Fruit fly (Drosophila melanogaster) whole organism, embryonic: ENCODE measurements around the gene gish.
A peak's percentile ranks its signal among the peaks of the same experiment; 100 is the strongest.

Experiments used
- B-H1 ChIP-seq: fragments of 200-800 bp; sonication (Bioruptor generic); IDR thresholded peaks from 3 replicates; pipeline ENCODE4 v1.3.6; 2022; ENCODE audit warnings: missing biosample characterization, missing genetic modification characterization
- CG10321 ChIP-seq: fragments of 200-800 bp; sonication (Bioruptor generic); IDR thresholded peaks from 2 replicates; pipeline ENCODE4 v1.3.6; 2022; ENCODE audit warnings: missing biosample characterization, missing genetic modification characterization
- CG13296 ChIP-seq: fragments of 200-800 bp; sonication (Bioruptor generic); optimal IDR thresholded peaks from 3 replicates; lab custom pipeline; 2018; ENCODE audit warnings: missing biosample characterization, mild to moderate bottlenecking, missing genetic modification characterization
- CG15011 ChIP-seq: fragments of 200-800 bp; sonication (Bioruptor generic); optimal IDR thresholded peaks from 3 replicates; lab custom pipeline; 2018; ENCODE audit warnings: missing biosample characterization, mild to moderate bottlenecking, missing genetic modification characterization
- CG15479 ChIP-seq: fragments of 200-800 bp; sonication (Bioruptor generic); optimal IDR thresholded peaks from 3 replicates; lab custom pipeline; 2019; ENCODE audit warnings: missing biosample characterization, mild to moderate bottlenecking, missing genetic modification characterization, moderate library complexity
- CG17186 ChIP-seq: fragments of 200-800 bp; sonication (Bioruptor generic); optimal IDR thresholded peaks from 3 replicates; lab custom pipeline; 2017; ENCODE audit warnings: missing biosample characterization, missing genetic modification reagents, missing genetic modification characterization
- CG18262 ChIP-seq: fragments of 200-800 bp; optimal IDR thresholded peaks from 3 replicates; lab custom pipeline; 2019; ENCODE audit warnings: missing biosample characterization, mild to moderate bottlenecking, missing genetic modification characterization, moderate library complexity
- CG18619 ChIP-seq: fragments of 200-800 bp; sonication (Bioruptor generic); optimal IDR thresholded peaks from 3 replicates; lab custom pipeline; 2017; ENCODE audit warnings: missing biosample characterization, mild to moderate bottlenecking, missing genetic modification characterization
- CG31388 ChIP-seq: fragments of 200-800 bp; sonication (Bioruptor generic); optimal IDR thresholded peaks from 2 replicates; lab custom pipeline; 2016; ENCODE audit warnings: missing biosample characterization, missing genetic modification characterization
- CG32772 ChIP-seq: fragments of 200-800 bp; sonication (Bioruptor generic); IDR thresholded peaks from 2 replicates; pipeline ENCODE4 v1.3.6; 2022; ENCODE audit warnings: missing biosample characterization, missing genetic modification characterization
- CG34224 ChIP-seq: fragments of 200-800 bp; sonication (Bioruptor generic); IDR thresholded peaks from 3 replicates; pipeline ENCODE4 v1.3.6; 2022; ENCODE audit warnings: missing biosample characterization, missing genetic modification characterization; ENCODE audit not compliant: partially characterized antibody
- CG4424 ChIP-seq: fragments of 200-800 bp; sonication (Bioruptor generic); optimal IDR thresholded peaks from 3 replicates; lab custom pipeline; 2016; ENCODE audit warnings: missing biosample characterization, missing genetic modification characterization
- CG6683 ChIP-seq: fragments of 200-800 bp; sonication (Bioruptor generic); optimal IDR thresholded peaks from 2 replicates; lab custom pipeline; 2017; ENCODE audit warnings: missing biosample characterization, mild to moderate bottlenecking, missing genetic modification characterization, missing genetic modification reagents
- CG9609 ChIP-seq: fragments of 200-800 bp; sonication (Bioruptor generic); optimal IDR thresholded peaks from 3 replicates; lab custom pipeline; 2016; ENCODE audit warnings: missing biosample characterization, missing genetic modification characterization
- CG9817 ChIP-seq: fragments of 200-800 bp; sonication (Bioruptor generic); optimal IDR thresholded peaks from 2 replicates; lab custom pipeline; 2018; ENCODE audit warnings: missing biosample characterization, mild to moderate bottlenecking, missing genetic modification characterization, moderate library complexity
- E2f1 ChIP-seq: fragments of 200-800 bp; sonication (Bioruptor generic); IDR thresholded peaks from 2 replicates; pipeline ENCODE4 v1.3.6; 2022; ENCODE audit warnings: missing biosample characterization, missing genetic modification characterization
- Fer3 ChIP-seq: fragments of 200-800 bp; sonication (Bioruptor generic); optimal IDR thresholded peaks from 2 replicates; lab custom pipeline; 2018; ENCODE audit warnings: missing biosample characterization, mild to moderate bottlenecking, missing genetic modification characterization, moderate library complexity
- HHEX ChIP-seq: fragments of 200-800 bp; sonication (Bioruptor generic); optimal IDR thresholded peaks from 3 replicates; lab custom pipeline; 2017; ENCODE audit warnings: missing biosample characterization, mild to moderate bottlenecking, missing genetic modification characterization, missing genetic modification reagents
- HLH54F ChIP-seq: fragments of 200-800 bp; sonication (Bioruptor generic); optimal IDR thresholded peaks from 3 replicates; lab custom pipeline; 2016; ENCODE audit warnings: missing biosample characterization, missing genetic modification characterization
- HmgZ ChIP-seq: fragments of 200-800 bp; sonication (Bioruptor generic); optimal IDR thresholded peaks from 2 replicates; lab custom pipeline; 2018; ENCODE audit warnings: missing biosample characterization, mild to moderate bottlenecking, missing genetic modification characterization
- Hmr ChIP-seq: fragments of 200-800 bp; sonication (Bioruptor generic); optimal IDR thresholded peaks from 3 replicates; lab custom pipeline; 2017; ENCODE audit warnings: mild to moderate bottlenecking, missing biosample characterization, missing genetic modification reagents, missing genetic modification characterization
- MTF-1 ChIP-seq: fragments of 200-800 bp; sonication (Bioruptor generic); optimal IDR thresholded peaks from 2 replicates; lab custom pipeline; 2018; ENCODE audit warnings: missing biosample characterization, mild to moderate bottlenecking, missing genetic modification characterization, borderline replicate concordance
- Med ChIP-seq: fragments of 200-800 bp; sonication (Bioruptor generic); peaks from one replicate; lab custom pipeline; 2016; ENCODE audit warnings: missing biosample characterization, missing genetic modification characterization, mild to moderate bottlenecking, inconsistent platforms, moderate library complexity
- Meics ChIP-seq: fragments of 200-800 bp; sonication (Bioruptor generic); optimal IDR thresholded peaks from 2 replicates; lab custom pipeline; 2017; ENCODE audit warnings: missing biosample characterization, mild to moderate bottlenecking, missing genetic modification characterization
- Oli ChIP-seq: fragments of 200-800 bp; sonication (Bioruptor generic); optimal IDR thresholded peaks from 2 replicates; lab custom pipeline; 2018; ENCODE audit warnings: missing biosample characterization, mild to moderate bottlenecking, missing genetic modification characterization, moderate library complexity
- Optix ChIP-seq: fragments of 200-800 bp; sonication (Bioruptor generic); IDR thresholded peaks from 3 replicates; pipeline ENCODE4 v1.3.6; 2022; ENCODE audit warnings: missing biosample characterization, missing genetic modification characterization
- Ptx1 ChIP-seq: fragments of 200-800 bp; sonication (Bioruptor generic); IDR thresholded peaks from 2 replicates; pipeline ENCODE4 v1.3.6; 2022; ENCODE audit warnings: missing biosample characterization, missing genetic modification characterization
- Ravus ChIP-seq: fragments of 200-800 bp; sonication (Bioruptor generic); IDR thresholded peaks from 2 replicates; pipeline ENCODE4 v1.3.6; 2022; ENCODE audit warnings: missing biosample characterization, missing genetic modification characterization
- YL-1 ChIP-seq: fragments of 200-800 bp; sonication (Bioruptor generic); optimal IDR thresholded peaks from 3 replicates; lab custom pipeline; 2017; ENCODE audit warnings: missing biosample characterization, mild to moderate bottlenecking, missing genetic modification characterization
- al ChIP-seq: fragments of 200-800 bp; sonication (Bioruptor generic); IDR thresholded peaks from 2 replicates; pipeline ENCODE4 v1.3.6; 2022; ENCODE audit warnings: missing biosample characterization, missing genetic modification characterization
- ap ChIP-seq: fragments of 200-800 bp; sonication (Bioruptor generic); IDR thresholded peaks from 2 replicates; pipeline ENCODE4 v1.3.6; 2022; ENCODE audit warnings: missing biosample characterization, missing genetic modification characterization
- br ChIP-seq: fragments of >200 bp; optimal IDR thresholded peaks from 2 replicates; lab custom pipeline; 2017
- chif ChIP-seq, 2 experiments: fragments of 200-800 bp; sonication (Bioruptor generic); optimal IDR thresholded peaks; 3 replicates each; lab custom pipeline; 2016; ENCODE audit warnings: missing biosample characterization in 2 of 2, missing genetic modification characterization in 2 of 2
- chinmo ChIP-seq: fragments of 200-800 bp; sonication (Bioruptor generic); IDR thresholded peaks from 4 replicates; pipeline ENCODE4 v1.3.6; 2022; ENCODE audit warnings: missing biosample characterization, missing genetic modification characterization; ENCODE audit not compliant: partially characterized antibody
- dm ChIP-seq: fragments of 200-800 bp; sonication (Bioruptor generic); optimal IDR thresholded peaks from 3 replicates; lab custom pipeline; 2016; ENCODE audit warnings: missing biosample characterization, missing genetic modification characterization
- fd3F ChIP-seq: fragments of 200-800 bp; sonication (Bioruptor generic); optimal IDR thresholded peaks from 2 replicates; lab custom pipeline; 2018; ENCODE audit warnings: missing biosample characterization, mild to moderate bottlenecking, missing genetic modification characterization, moderate library complexity
- gem ChIP-seq: fragments of 200-800 bp; sonication (Bioruptor generic); optimal IDR thresholded peaks from 2 replicates; lab custom pipeline; 2019; ENCODE audit warnings: missing biosample characterization, mild to moderate bottlenecking, missing genetic modification characterization, moderate library complexity
- grau ChIP-seq: fragments of 200-800 bp; optimal IDR thresholded peaks from 3 replicates; lab custom pipeline; 2019; ENCODE audit warnings: missing biosample characterization, mild to moderate bottlenecking, missing genetic modification characterization, moderate library complexity
- hbn ChIP-seq: fragments of 200-800 bp; sonication (Bioruptor generic); IDR thresholded peaks from 2 replicates; pipeline ENCODE4 v1.3.6; 2022; ENCODE audit warnings: missing biosample characterization, missing genetic modification characterization; ENCODE audit not compliant: partially characterized antibody
- her ChIP-seq: fragments of 200-800 bp; sonication (Bioruptor generic); optimal IDR thresholded peaks from 2 replicates; lab custom pipeline; 2016; ENCODE audit warnings: missing biosample characterization, missing genetic modification characterization
- jumu ChIP-seq: fragments of 200-800 bp; sonication (Bioruptor generic); optimal IDR thresholded peaks from 3 replicates; lab custom pipeline; 2016; ENCODE audit warnings: missing biosample characterization, missing genetic modification characterization
- kni ChIP-seq: fragments of 200-800 bp; sonication (Bioruptor generic); optimal IDR thresholded peaks from 3 replicates; lab custom pipeline; 2017; ENCODE audit warnings: mild to moderate bottlenecking, missing biosample characterization, missing genetic modification reagents, missing genetic modification characterization
- lola ChIP-seq, 3 experiments: fragments of >200 bp in 2 of 3; fragments of 200-800 bp in 1 of 3; sonication (Bioruptor generic) in 1 of 3; optimal IDR thresholded peaks; 2 replicates each; lab custom pipeline; 2017 to 2019; ENCODE audit warnings: missing biosample characterization in 3 of 3, missing genetic modification characterization in 3 of 3, mild to moderate bottlenecking in 1 of 3, moderate library complexity in 1 of 3
- lov ChIP-seq, 2 experiments: fragments of 200-800 bp in 1 of 2; fragments of >200 bp in 1 of 2; sonication (Bioruptor generic) in 1 of 2; IDR thresholded peaks in 1 of 2; optimal IDR thresholded peaks in 1 of 2; 2 replicates in 1 of 2; 3 replicates in 1 of 2; pipeline versions ENCODE4 v1.3.6 to Lab custom; 2017 to 2022; ENCODE audit warnings: missing biosample characterization in 1 of 2, missing genetic modification characterization in 1 of 2
- pnt ChIP-seq: fragments of 200-800 bp; sonication (Bioruptor generic); optimal IDR thresholded peaks from 3 replicates; lab custom pipeline; 2016; ENCODE audit warnings: missing biosample characterization, missing genetic modification characterization
- pum ChIP-seq: fragments of 200-800 bp; sonication (Bioruptor generic); optimal IDR thresholded peaks from 2 replicates; lab custom pipeline; 2016; ENCODE audit warnings: missing biosample characterization, missing genetic modification characterization
- salm ChIP-seq: fragments of 200-800 bp; sonication (Bioruptor generic); optimal IDR thresholded peaks from 2 replicates; lab custom pipeline; 2018; ENCODE audit warnings: missing biosample characterization, mild to moderate bottlenecking, missing genetic modification characterization
- twi ChIP-seq: fragments of 200-800 bp; optimal IDR thresholded peaks from 2 replicates; lab custom pipeline; 2019; ENCODE audit warnings: missing biosample characterization, mild to moderate bottlenecking, missing genetic modification characterization, moderate library complexity
- vfl ChIP-seq: fragments of 200-800 bp; sonication (Bioruptor generic); optimal IDR thresholded peaks from 2 replicates; lab custom pipeline; 2016; ENCODE audit warnings: missing biosample characterization, missing genetic modification characterization

Gene gish

dm6 chr3R:16331809-16332343 lies 59.6 kb downstream of the gish start (continued):
- TF ChIP-seq CG10321 (peak; percentile 21; the same call in 1 of the 2 replicates), fd3F (GFP tag; lab: Kevin White, UChicago) (peak; percentile 52), ap (no peak), jumu (GFP tag; lab: Kevin White, UChicago) (peak; percentile 28), grau (peak; percentile 38), CG6683 (no peak), Med (GFP tag; lab: Kevin White, UChicago) (peak; percentile 96), CG31388 (GFP tag; lab: Kevin White, UChicago) (no peak), HHEX (peak; percentile 58), her (GFP tag; lab: Kevin White, UChicago) (peak; percentile 61), CG15479 (no peak), twi (tag; lab: Kevin White, UChicago) (peak; percentile 35), hbn (GFP tag; lab: Robert Waterston, UW) (no peak), salm (peak; percentile 59), Meics (GFP tag; lab: Kevin White, UChicago) (peak; percentile 61), gem (tag; lab: Kevin White, UChicago) (peak; percentile 47), CG18262 (peak; percentile 68), CG9817 (tag; lab: Kevin White, UChicago) (peak; percentile 21), lov (optimal IDR thresholded peaks at IDR 0.05; lab: Kevin White, UChicago) (no peak), lov (GFP tag; IDR thresholded peaks at IDR 0.05; lab: Robert Waterston, UW) (peak; percentile 61; the same call in 1 of the 3 replicates), dm (GFP tag; lab: Kevin White, UChicago) (peak; percentile 27), CG4424 (GFP tag; lab: Kevin White, UChicago) (peak; percentile 28), br (lab: Kevin White, UChicago) (no peak), YL-1 (GFP tag; lab: Kevin White, UChicago) (peak; percentile 65), pum (GFP tag; lab: Kevin White, UChicago) (peak; percentile 19), al (GFP tag; lab: Robert Waterston, UW) (peak; percentile 7; the same call in 1 of the 2 replicates), CG17186 (GFP tag; lab: Kevin White, UChicago) (peak; percentile 37), CG15011 (GFP tag; lab: Kevin White, UChicago) (peak; percentile 52), HLH54F (GFP tag; lab: Kevin White, UChicago) (no peak), vfl (GFP tag; lab: Kevin White, UChicago) (no peak), kni (peak; percentile 82), Ravus (no peak), CG13296 (GFP tag; lab: Kevin White, UChicago) (peak; percentile 73), chif (GFP tag; optimal IDR thresholded peaks at IDR 0.05; lab: Kevin White, UChicago) (peak; percentile 23 to 64), CG32772 (GFP tag; lab: Robert Waterston, UW) (0 out of 2 replicates have a peak, but pooled peaks have one; percentile 21), pnt (GFP tag; lab: Kevin White, UChicago) (peak; percentile 4), Hmr (GFP tag; lab: Kevin White, UChicago) (peak; percentile 66), HmgZ (tag; lab: Kevin White, UChicago) (peak; percentile 62), chinmo (GFP tag; lab: Robert Waterston, UW) (0 out of 4 replicates have a peak, but pooled peaks have one; percentile 29), CG34224 (GFP tag; lab: Robert Waterston, UW) (no peak), CG9609 (GFP tag; lab: Kevin White, UChicago) (peak; percentile 27), MTF-1 (GFP tag; lab: Kevin White, UChicago) (peak; percentile 52), CG18619 (GFP tag; lab: Kevin White, UChicago) (peak; percentile 74), Oli (tag; lab: Kevin White, UChicago) (no peak), B-H1 (GFP tag; lab: Robert Waterston, UW) (no peak), Optix (GFP tag; lab: Robert Waterston, UW) (0 out of 3 replicates have a peak, but pooled peaks have one; percentile 36), lola (GFP tag; optimal IDR thresholded peaks at IDR 0.05; lab: Kevin White, UChicago) (peak in 1 of 3 experiments; percentile 70), E2f1 (GFP tag; lab: Robert Waterston, UW) (peak; percentile 55; the same call in 1 of the 2 replicates), Fer3 (tag; lab: Kevin White, UChicago) (peak; percentile 39), Ptx1 (no peak)
